Worm (Caenorhabditis elegans): ENCODE data around the gene unc-64.
A peak's percentile ranks its signal among the peaks of the same experiment; 100 is the strongest.

The unc-64 gene

ce11 chrIII:13314636-13315035 is 37.6 kb downstream of the unc-64 start:
- no peak for TF ChIP-seq skn-1 (tag; optimal IDR thresholded peaks at IDR 0.05)
- no peak for TF ChIP-seq ama-1 (optimal IDR thresholded peaks at IDR 0.05)
- no peak for TF ChIP-seq pax-3 (tag; optimal IDR thresholded peaks at IDR 0.05)
- no peak for TF ChIP-seq nhr-28 (tag; optimal IDR thresholded peaks at IDR 0.05)
- TF ChIP-seq ces-1 (GFP tag; optimal IDR thresholded peaks at IDR 0.05): no peak
- TF ChIP-seq zag-1 (tag; optimal IDR thresholded peaks at IDR 0.05): no peak
- TF ChIP-seq dpl-1 (GFP tag; optimal IDR thresholded peaks at IDR 0.05): no peak
- no peak for TF ChIP-seq unc-86 (tag; optimal IDR thresholded peaks at IDR 0.05)
- no peak for TF ChIP-seq dsc-1 (tag; optimal IDR thresholded peaks at IDR 0.05)
- no peak for TF ChIP-seq nhr-11 (tag; optimal IDR thresholded peaks at IDR 0.05)
- no peak for TF ChIP-seq sox-4 (tag; optimal IDR thresholded peaks at IDR 0.05)
- TF ChIP-seq fos-1 (tag; optimal IDR thresholded peaks at IDR 0.05): no peak

- TF ChIP-seq efl-1 (optimal IDR thresholded peaks at IDR 0.05): no peak
- peak in 1 of 2 experiments; percentile 72 for TF ChIP-seq efl-1 (GFP tag; optimal IDR thresholded peaks at IDR 0.05 in 1 of 2)
- TF ChIP-seq nhr-71 (tag; optimal IDR thresholded peaks at IDR 0.05): no peak
- no peak for TF ChIP-seq hpl-2 (GFP tag; optimal IDR thresholded peaks at IDR 0.05)
- no peak for TF ChIP-seq nhr-90 (tag; optimal IDR thresholded peaks at IDR 0.05; ENCODE audit: poor library complexity)
These were observed 38.0 kb downstream of the unc-64 start, which contains the start of gene dph-7 for ce11 chrIII:13315071-13315470. Gene dph-7, plus strand, starts transcription at chrIII:13315123.

- TF ChIP-seq mab-9 (GFP tag; IDR thresholded peaks at IDR 0.05): no peak
- no peak for TF ChIP-seq unc-62 (GFP tag; optimal IDR thresholded peaks at IDR 0.05)
- peak in 2 of 3 experiments; percentile 8 to 57 for TF ChIP-seq dpl-1 (GFP tag; optimal IDR thresholded peaks at IDR 0.05)
- no peak for TF ChIP-seq fkh-4 (tag; optimal IDR thresholded peaks at IDR 0.05; ENCODE audit: borderline replicate concordance)
- peak; percentile 17 to 48 for TF ChIP-seq lin-35 (GFP tag; optimal IDR thresholded peaks at IDR 0.05)
- TF ChIP-seq ceh-82 (tag; optimal IDR thresholded peaks at IDR 0.05): no peak
- no peak for TF ChIP-seq mdl-1 (tag; optimal IDR thresholded peaks at IDR 0.05)
- TF ChIP-seq efl-1 (optimal IDR thresholded peaks at IDR 0.05): peak; percentile 61 to 88
- peak; percentile 34 to 66 for TF ChIP-seq efl-1 (GFP tag; optimal IDR thresholded peaks at IDR 0.05 in 1 of 2)
These were observed 39.9 kb downstream of the unc-64 start for ce11 chrIII:13316935-13317334.

ce11 chrIII:13317383-13317911 is 40.4 kb downstream of the unc-64 start:
- TF ChIP-seq Y116A8C.19 (tag; optimal IDR thresholded peaks at IDR 0.05; ENCODE audit: borderline replicate concordance): no peak
- TF ChIP-seq efl-1 (optimal IDR thresholded peaks at IDR 0.05): no peak
- peak; percentile 37 to 58 for TF ChIP-seq efl-1 (GFP tag; optimal IDR thresholded peaks at IDR 0.05 in 1 of 2)

- TF ChIP-seq isw-1 (GFP tag; IDR thresholded peaks at IDR 0.05) (no peak), nhr-71 (tag; optimal IDR thresholded peaks at IDR 0.05) (no peak), xbp-1 (tag; optimal IDR thresholded peaks at IDR 0.05) (no peak), fkh-4 (tag; optimal IDR thresholded peaks at IDR 0.05; ENCODE audit: borderline replicate concordance) (no peak), ztf-4 (tag; optimal IDR thresholded peaks at IDR 0.05) (no peak), lin-39 (tag; optimal IDR thresholded peaks at IDR 0.05) (no peak), lin-14 (GFP tag; optimal IDR thresholded peaks at IDR 0.05) (no peak), pqm-1 (tag; optimal IDR thresholded peaks at IDR 0.05) (no peak), hlh-4 (tag; optimal IDR thresholded peaks at IDR 0.05) (no peak), C34B4.2 (tag; optimal IDR thresholded peaks at IDR 0.05) (no peak), rnt-1 (tag; optimal IDR thresholded peaks at IDR 0.05) (no peak), snpc-4 (tag; optimal IDR thresholded peaks at IDR 0.05) (no peak), nhr-19 (GFP tag; conservative IDR thresholded peaks at IDR 0.05) (no peak), lin-35 (GFP tag; optimal IDR thresholded peaks at IDR 0.05) (no peak), mef-2 (tag; optimal IDR thresholded peaks at IDR 0.05) (no peak), dpl-1 (GFP tag; optimal IDR thresholded peaks at IDR 0.05) (no peak), efl-1 (optimal IDR thresholded peaks at IDR 0.05) (no peak), efl-1 (GFP tag; optimal IDR thresholded peaks at IDR 0.05 in 1 of 2) (no peak)
These were observed 45.5 kb downstream of the unc-64 start, which contains the start of gene F53A2.11 for ce11 chrIII:13322578-13322977. Gene F53A2.11, minus strand, starts transcription at chrIII:13322678.
